Fruit fly (Drosophila melanogaster): ENCODE results near the gene Exo84.

The Exo84 gene

dm6 chr3R:26041417-26042101, 10.5 kb downstream of the Exo84 start, which contains the start of gene gro (continued):
- TF ChIP-seq CG17328 (GFP tag; IDR thresholded peaks at IDR 0.05) (peak; percentile 51), mirr (GFP tag; optimal IDR thresholded peaks at IDR 0.05) (peak; percentile 66), slbo (GFP tag; IDR thresholded peaks at IDR 0.05) (peak; percentile 86), ind (GFP tag; optimal IDR thresholded peaks at IDR 0.05) (peak; percentile 59), CG11093 (GFP tag; IDR thresholded peaks at IDR 0.05) (no peak), gem (tag; optimal IDR thresholded peaks at IDR 0.05) (peak; percentile 78), cwo (GFP tag; optimal IDR thresholded peaks at IDR 0.05) (no peak), ab (GFP tag; optimal IDR thresholded peaks at IDR 0.05) (no peak), shn (GFP tag; optimal IDR thresholded peaks at IDR 0.05) (peak; percentile 64), CG14050 (GFP tag; IDR thresholded peaks at IDR 0.05) (0 out of 3 replicates have a peak, but pooled peaks have one; percentile 11), CG6254 (GFP tag; optimal IDR thresholded peaks at IDR 0.05) (peak; percentile 19), CG9932 (GFP tag; IDR thresholded peaks at IDR 0.05) (peak; percentile 89), eyg (GFP tag; optimal IDR thresholded peaks at IDR 0.05) (no peak), dan (GFP tag; IDR thresholded peaks at IDR 0.05) (no peak), eve (GFP tag; optimal IDR thresholded peaks at IDR 0.05) (no peak), nau (GFP tag; optimal IDR thresholded peaks at IDR 0.05) (no peak), twi (tag; optimal IDR thresholded peaks at IDR 0.05) (peak; percentile 24), Opbp (GFP tag; IDR thresholded peaks at IDR 0.05; ENCODE audit: partially characterized antibody) (peak; percentile 83), Dek (tag; optimal IDR thresholded peaks at IDR 0.05) (peak; percentile 47), Spps (tag; optimal IDR thresholded peaks at IDR 0.05) (peak; percentile 30), CG4617 (GFP tag; optimal IDR thresholded peaks at IDR 0.05; ENCODE audit: borderline replicate concordance) (peak; percentile 86), CG10321 (GFP tag; IDR thresholded peaks at IDR 0.05) (no peak), slp2 (GFP tag; optimal IDR thresholded peaks at IDR 0.05) (peak; percentile 67), CG6791 (GFP tag; IDR thresholded peaks at IDR 0.05; ENCODE audit: partially characterized antibody) (peak; percentile 90), CG10431 (GFP tag; optimal IDR thresholded peaks at IDR 0.05) (no peak), CG43689 (GFP tag; IDR thresholded peaks at IDR 0.05) (no peak), CG1529 (GFP tag; optimal IDR thresholded peaks at IDR 0.05) (peak; percentile 22), CG10147 (GFP tag; optimal IDR thresholded peaks at IDR 0.05) (peak; percentile 30), CG2889 (GFP tag; IDR thresholded peaks at IDR 0.05) (no peak), ap (GFP tag; IDR thresholded peaks at IDR 0.05) (peak; percentile 49; the same call in 1 of the 2 replicates), prd (optimal IDR thresholded peaks at IDR 0.05) (no peak), prd (GFP tag; IDR thresholded peaks at IDR 0.05) (peak; percentile 66; the same call in 2 of the 3 replicates), Trl (optimal IDR thresholded peaks at IDR 0.05) (peak; percentile 93 to 96), Trl (GFP tag; optimal IDR thresholded peaks at IDR 0.05) (peak; percentile 83), CG15479 (GFP tag; optimal IDR thresholded peaks at IDR 0.05) (peak; percentile 81), ERR (GFP tag; optimal IDR thresholded peaks at IDR 0.05) (peak; percentile 65), kah (GFP tag; optimal IDR thresholded peaks at IDR 0.05) (no peak), sr (GFP tag; IDR thresholded peaks at IDR 0.05) (0 out of 3 replicates have a peak, but pooled peaks have one; percentile 14), H15 (GFP tag; IDR thresholded peaks at IDR 0.05) (peak; percentile 49; the same call in 1 of the 3 replicates), CG17568 (GFP tag; optimal IDR thresholded peaks at IDR 0.05) (peak; percentile 60), CG15601 (tag; optimal IDR thresholded peaks at IDR 0.05) (peak; percentile 47), NFAT (GFP tag; IDR thresholded peaks at IDR 0.05) (peak; percentile 82), CG31441 (GFP tag; IDR thresholded peaks at IDR 0.05) (no peak), CG8290 (GFP tag; optimal IDR thresholded peaks at IDR 0.05) (peak; percentile 72), CG8290 (tag; optimal IDR thresholded peaks at IDR 0.05) (peak; percentile 64 to 91), ham (GFP tag; IDR thresholded peaks at IDR 0.05) (no peak), CG8388 (GFP tag; optimal IDR thresholded peaks at IDR 0.05) (peak; percentile 61), slou (GFP tag; optimal IDR thresholded peaks at IDR 0.05) (peak; percentile 65), Doc3 (GFP tag; IDR thresholded peaks at IDR 0.05; ENCODE audit: partially characterized antibody) (peak; percentile 59; the same call in 2 of the 3 replicates), CG8281 (tag; optimal IDR thresholded peaks at IDR 0.05) (peak; percentile 18)

All from whole organism, embryonic.